Worm (Caenorhabditis elegans) whole organism, L4/young adult: Measurements from ENCODE around the gene prmt-4.

ENCODE experiments used
- W03F9.2 ChIP-seq: fragments of 150-350 bp; optimal IDR thresholded peaks from 2 replicates; lab custom pipeline; 2014; ENCODE audit warnings: missing biosample characterization, missing genetic modification characterization
- dao-5 ChIP-seq: sonication (generic microtip); optimal IDR thresholded peaks from 2 replicates; lab custom pipeline; 2016; ENCODE audit warnings: missing genotype, missing genetic modification characterization, moderate library complexity, missing compliant biosample characterization
- him-1 ChIP-seq: sonication (generic microtip); optimal IDR thresholded peaks from 2 replicates; lab custom pipeline; 2016; ENCODE audit warnings: missing genotype, missing genetic modification reagents, missing genetic modification characterization, missing compliant biosample characterization

DNA sequence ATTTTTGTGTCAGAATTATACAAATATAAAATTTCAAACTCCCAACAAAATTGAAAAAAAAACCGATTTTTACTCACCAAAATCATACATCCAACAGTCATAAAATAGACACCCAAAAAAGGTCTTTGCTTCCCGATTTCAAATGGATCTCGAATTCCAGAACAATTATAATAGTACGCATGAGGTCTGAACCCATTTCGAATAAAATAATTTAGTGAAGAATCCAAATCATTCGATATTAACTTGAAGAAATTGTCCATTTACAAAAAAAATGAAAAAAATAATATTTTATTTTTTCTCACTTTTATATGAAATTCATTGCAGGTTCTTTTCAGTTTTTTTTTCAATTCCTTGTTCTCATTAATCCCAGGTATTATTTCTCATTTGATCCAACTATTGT is 1.8 kb downstream of the prmt-4 start, which contains the start of gene srt-59:
- TF ChIP-seq dao-5 (tag; lab: Kevin White, UChicago) (no peak), him-1 (tag; lab: Kevin White, UChicago) (no peak), W03F9.2 (tag; lab: Kevin White, UChicago) (no peak)
